Worm (Caenorhabditis elegans): ENCODE measurements around the gene ugt-36.

ce11 chrV:7123979-7124378, 42.8 kb upstream of the ugt-36 start:
- TF ChIP-seq ama-1 (optimal IDR thresholded peaks at IDR 0.05) (no peak), C04F5.9 (tag; optimal IDR thresholded peaks at IDR 0.05) (no peak), fkh-10 (GFP tag; optimal IDR thresholded peaks at IDR 0.05) (no peak), mdl-1 (tag; optimal IDR thresholded peaks at IDR 0.05) (no peak), sup-37 (GFP tag; optimal IDR thresholded peaks at IDR 0.05) (no peak)
